Worm (Caenorhabditis elegans) whole organism, late embryonic: ENCODE data around the gene str-86.

Experiments
- C08G9.2 ChIP-seq: sonication (generic microtip); optimal IDR thresholded peaks from 2 replicates; lab custom pipeline; 2016; ENCODE audit warnings: mild to moderate bottlenecking, missing genetic modification characterization, moderate library complexity, missing compliant biosample characterization
- C38D4.7 ChIP-seq: fragments of 200-800 bp; sonication (Bioruptor generic); optimal IDR thresholded peaks from 2 replicates; lab custom pipeline; 2018; ENCODE audit warnings: mild to moderate bottlenecking, missing genetic modification characterization, moderate library complexity, missing compliant biosample characterization
- K09A11.1 ChIP-seq: sonication (generic microtip); optimal IDR thresholded peaks from 2 replicates; lab custom pipeline; 2017; ENCODE audit warnings: antibody characterized with exemption, mild to moderate bottlenecking, missing genetic modification characterization, missing compliant biosample characterization; ENCODE audit not compliant: insufficient read depth
- ahr-1 ChIP-seq: sonication (generic microtip); optimal IDR thresholded peaks from 2 replicates; lab custom pipeline; 2016; ENCODE audit warnings: missing genetic modification characterization, missing compliant biosample characterization
- ceh-22 ChIP-seq: sonication (generic microtip); optimal IDR thresholded peaks from 2 replicates; lab custom pipeline; 2017; ENCODE audit warnings: missing biosample characterization, missing genetic modification characterization
- ceh-24 ChIP-seq: sonication (generic microtip); optimal IDR thresholded peaks from 2 replicates; lab custom pipeline; 2016; ENCODE audit warnings: mild to moderate bottlenecking, missing genetic modification characterization, missing compliant biosample characterization
- ceh-30 ChIP-seq: fragments of 150-350 bp; optimal IDR thresholded peaks from 2 replicates; lab custom pipeline; 2014; ENCODE audit warnings: missing biosample characterization, missing genetic modification characterization
- ceh-31 ChIP-seq: sonication (generic microtip); optimal IDR thresholded peaks from 2 replicates; lab custom pipeline; 2016; ENCODE audit warnings: missing genetic modification characterization, missing compliant biosample characterization
- ceh-48 ChIP-seq: sonication (generic microtip); optimal IDR thresholded peaks from 2 replicates; lab custom pipeline; 2016; ENCODE audit warnings: missing genetic modification characterization, inconsistent platforms, missing compliant biosample characterization
- ceh-6 ChIP-seq: fragments of 200-800 bp; sonication (Bioruptor generic); optimal IDR thresholded peaks from 2 replicates; lab custom pipeline; 2018; ENCODE audit warnings: mild to moderate bottlenecking, missing genetic modification characterization, missing compliant biosample characterization
- ceh-9 ChIP-seq: sonication (generic microtip); optimal IDR thresholded peaks from 2 replicates; lab custom pipeline; 2016; ENCODE audit warnings: mild to moderate bottlenecking, missing genetic modification characterization, inconsistent platforms, missing compliant biosample characterization
- che-1 ChIP-seq: sonication (generic microtip); optimal IDR thresholded peaks from 2 replicates; lab custom pipeline; 2016; ENCODE audit warnings: mild to moderate bottlenecking, missing genetic modification characterization, missing compliant biosample characterization
- dve-1 ChIP-seq: sonication (generic microtip); optimal IDR thresholded peaks from 2 replicates; lab custom pipeline; 2017; ENCODE audit warnings: antibody characterized with exemption, mild to moderate bottlenecking, missing genetic modification characterization, missing compliant biosample characterization
- elt-2 ChIP-seq: sonication (generic microtip); optimal IDR thresholded peaks from 2 replicates; lab custom pipeline; 2016; ENCODE audit warnings: missing genetic modification reagents, missing genetic modification characterization, missing compliant biosample characterization
- elt-4 ChIP-seq: sonication (generic microtip); optimal IDR thresholded peaks from 2 replicates; lab custom pipeline; 2016; ENCODE audit warnings: missing genetic modification characterization, missing compliant biosample characterization
- ets-4 ChIP-seq: sonication (generic microtip); optimal IDR thresholded peaks from 2 replicates; lab custom pipeline; 2016; ENCODE audit warnings: missing genetic modification characterization, missing compliant biosample characterization
- fkh-10 ChIP-seq: fragments of 150-350 bp; optimal IDR thresholded peaks from 2 replicates; lab custom pipeline; 2014; ENCODE audit warnings: missing biosample characterization, missing genetic modification reagents, missing genetic modification characterization
- fkh-6 ChIP-seq: sonication (generic microtip); optimal IDR thresholded peaks from 2 replicates; lab custom pipeline; 2016; ENCODE audit warnings: missing genetic modification characterization, missing compliant biosample characterization
- hlh-15 ChIP-seq: sonication (generic microtip); optimal IDR thresholded peaks from 2 replicates; lab custom pipeline; 2016; ENCODE audit warnings: missing genetic modification characterization, missing compliant biosample characterization
- hlh-6 ChIP-seq: sonication (generic microtip); optimal IDR thresholded peaks from 2 replicates; lab custom pipeline; 2016; ENCODE audit warnings: missing genotype, missing genetic modification characterization, missing compliant biosample characterization
- hlh-8 ChIP-seq: sonication (generic microtip); optimal IDR thresholded peaks from 2 replicates; lab custom pipeline; 2016; ENCODE audit warnings: missing genotype, missing genetic modification characterization, missing compliant biosample characterization
- lim-6 ChIP-seq: sonication (generic microtip); optimal IDR thresholded peaks from 2 replicates; lab custom pipeline; 2016; ENCODE audit warnings: missing genetic modification characterization, missing compliant biosample characterization
- lin-11 ChIP-seq: fragments of 200-800 bp; sonication (Bioruptor generic); optimal IDR thresholded peaks from 2 replicates; lab custom pipeline; 2018; ENCODE audit warnings: mild to moderate bottlenecking, missing genetic modification characterization, missing compliant biosample characterization
- madf-2 ChIP-seq: sonication (generic microtip); optimal IDR thresholded peaks from 2 replicates; lab custom pipeline; 2017; ENCODE audit warnings: missing genetic modification characterization, missing compliant biosample characterization
- nfya-1 ChIP-seq: sonication (generic microtip); optimal IDR thresholded peaks from 2 replicates; lab custom pipeline; 2017; ENCODE audit warnings: missing genetic modification characterization, mild to moderate bottlenecking, missing compliant biosample characterization, antibody characterized with exemption, moderate library complexity
- nhr-232 ChIP-seq: sonication (generic microtip); optimal IDR thresholded peaks from 2 replicates; lab custom pipeline; 2016; ENCODE audit warnings: missing genetic modification characterization, missing compliant biosample characterization
- npax-4 ChIP-seq: sonication (generic microtip); optimal IDR thresholded peaks from 2 replicates; lab custom pipeline; 2016; ENCODE audit warnings: missing genetic modification characterization, missing compliant biosample characterization
- odd-2 ChIP-seq: sonication (generic microtip); optimal IDR thresholded peaks from 2 replicates; lab custom pipeline; 2017; ENCODE audit warnings: antibody characterized with exemption, mild to moderate bottlenecking, missing genetic modification characterization, missing compliant biosample characterization
- pat-9 ChIP-seq: fragments of 200-800 bp; sonication (Bioruptor generic); optimal IDR thresholded peaks from 2 replicates; lab custom pipeline; 2018; ENCODE audit warnings: mild to moderate bottlenecking, missing genetic modification characterization, moderate library complexity, missing compliant biosample characterization
- pax-1 ChIP-seq: fragments of 150-350 bp; optimal IDR thresholded peaks from 2 replicates; lab custom pipeline; 2014; ENCODE audit warnings: missing biosample characterization, missing genetic modification characterization
- pha-2 ChIP-seq: sonication (generic microtip); optimal IDR thresholded peaks from 2 replicates; lab custom pipeline; 2017; ENCODE audit warnings: mild to moderate bottlenecking, missing genetic modification characterization, missing compliant biosample characterization
- pha-4 ChIP-seq: fragments of 150-350 bp; optimal IDR thresholded peaks from 2 replicates; lab custom pipeline; 2018; ENCODE audit warnings: missing biosample characterization, missing genetic modification reagents, missing genetic modification characterization
- pros-1 ChIP-seq: fragments of 150-350 bp; optimal IDR thresholded peaks from 2 replicates; lab custom pipeline; 2014; ENCODE audit warnings: missing biosample characterization, missing genetic modification reagents, missing genetic modification characterization
- rnt-1 ChIP-seq: sonication (generic microtip); optimal IDR thresholded peaks from 2 replicates; lab custom pipeline; 2016; ENCODE audit warnings: missing genetic modification characterization, missing compliant biosample characterization
- sox-2 ChIP-seq: fragments of 200-800 bp; sonication (Bioruptor generic); IDR thresholded peaks from 2 replicates; pipeline ENCODE4 v1.3.6; 2022; ENCODE audit warnings: missing genetic modification reagents, missing genetic modification characterization, missing compliant biosample characterization
- tbx-2 ChIP-seq: sonication (generic microtip); optimal IDR thresholded peaks from 2 replicates; lab custom pipeline; 2016; ENCODE audit warnings: missing genetic modification characterization, missing compliant biosample characterization
- tbx-7 ChIP-seq: sonication (generic microtip); optimal IDR thresholded peaks from 2 replicates; lab custom pipeline; 2016; ENCODE audit warnings: missing genotype, missing genetic modification characterization, missing compliant biosample characterization
- unc-3 ChIP-seq, 2 experiments: fragments of 200-800 bp in 1 of 2; sonication (Bioruptor generic) in 1 of 2; sonication (generic microtip) in 1 of 2; conservative IDR thresholded peaks in 1 of 2; optimal IDR thresholded peaks in 1 of 2; 2 replicates each; pipeline versions ENCODE4 v1.3.6 to Lab custom; 2016 to 2022; ENCODE audit warnings: missing compliant biosample characterization in 2 of 2, missing genetic modification characterization in 2 of 2, missing genetic modification reagents in 1 of 2
- unc-55 ChIP-seq: sonication (generic microtip); optimal IDR thresholded peaks from 2 replicates; lab custom pipeline; 2017; ENCODE audit warnings: missing biosample characterization, missing genetic modification reagents, missing genetic modification characterization
- unc-86 ChIP-seq: sonication (generic microtip); optimal IDR thresholded peaks from 2 replicates; lab custom pipeline; 2016; ENCODE audit warnings: missing genetic modification characterization, missing compliant biosample characterization
- zip-5 ChIP-seq: sonication (generic microtip); optimal IDR thresholded peaks from 2 replicates; lab custom pipeline; 2016; ENCODE audit warnings: missing genetic modification characterization, missing compliant biosample characterization
- ztf-16 ChIP-seq: sonication (generic microtip); optimal IDR thresholded peaks from 2 replicates; lab custom pipeline; 2017; ENCODE audit warnings: missing genetic modification characterization, missing compliant biosample characterization

Gene str-86

DNA sequence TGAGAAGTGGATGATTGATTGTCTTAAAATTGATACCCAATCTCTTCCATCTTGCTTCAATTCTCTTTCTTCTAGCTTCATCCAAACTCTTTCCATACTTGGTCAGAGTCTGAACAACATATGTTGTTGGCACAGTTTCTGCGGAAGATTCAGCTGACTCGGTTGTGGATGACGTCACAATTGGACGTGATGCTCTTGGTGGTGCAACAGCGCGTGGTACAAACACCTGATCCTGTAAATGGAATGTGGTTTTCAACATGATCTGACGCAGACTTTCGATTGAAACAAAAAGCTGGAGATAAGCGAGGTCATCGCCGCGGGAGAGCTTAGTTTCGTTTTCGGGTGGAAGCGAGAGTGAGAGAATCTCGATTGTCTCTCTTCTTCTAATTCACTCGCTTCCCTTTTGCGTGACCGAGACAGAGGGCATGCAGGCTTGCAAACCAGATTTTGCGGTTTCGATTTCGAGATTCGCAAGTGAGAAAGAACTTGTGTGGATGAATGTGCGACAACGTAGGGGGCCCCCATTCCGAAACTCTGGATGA, 41.0 kb downstream of the str-86 start:
- TF ChIP-seq dve-1 (tag; lab: Kevin White, UChicago) (no peak), pha-2 (tag; lab: Kevin White, UChicago) (no peak), hlh-15 (no peak), rnt-1 (tag; lab: Kevin White, UChicago) (no peak), nhr-232 (tag; lab: Kevin White, UChicago) (no peak), ceh-6 (GFP tag; lab: Kevin White, UChicago) (no peak)

DNA sequence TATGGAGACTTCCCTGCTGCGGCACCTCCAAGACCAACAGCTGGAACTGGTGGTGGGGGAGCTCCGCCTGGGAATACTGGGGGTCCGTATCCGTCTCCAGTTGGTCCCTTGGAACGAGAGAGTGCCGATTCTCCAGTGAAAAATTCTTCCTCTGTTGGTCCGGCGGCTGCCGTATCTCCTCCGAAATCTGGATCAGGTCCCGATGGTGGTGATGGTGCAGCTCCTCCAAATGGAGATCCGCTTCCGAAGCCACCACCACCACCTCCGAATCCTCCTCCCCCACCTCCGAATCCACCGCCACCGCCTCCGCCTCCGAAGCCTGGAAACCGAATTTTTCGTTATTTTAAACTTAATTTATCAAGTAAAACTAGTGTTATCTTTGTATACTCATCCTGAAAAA, 43.1 kb downstream of the str-86 start:
- TF ChIP-seq hlh-6 (tag; lab: Kevin White, UChicago) (no peak), pha-2 (tag; lab: Kevin White, UChicago) (no peak), elt-4 (tag; lab: Kevin White, UChicago) (no peak), ceh-24 (tag; lab: Kevin White, UChicago) (no peak), nfya-1 (tag; lab: Kevin White, UChicago) (no peak), npax-4 (tag; lab: Kevin White, UChicago) (no peak), nhr-232 (tag; lab: Kevin White, UChicago) (no peak), madf-2 (tag; lab: Kevin White, UChicago) (no peak), unc-86 (tag; lab: Kevin White, UChicago) (no peak)

- TF ChIP-seq unc-55 (GFP tag; lab: Kevin White, UChicago) (no peak), ahr-1 (tag; lab: Kevin White, UChicago) (no peak), che-1 (tag; lab: Kevin White, UChicago) (no peak), C38D4.7 (GFP tag; lab: Kevin White, UChicago) (no peak), fkh-10 (GFP tag; lab: Kevin White, UChicago) (no peak), elt-4 (tag; lab: Kevin White, UChicago) (no peak), nfya-1 (tag; lab: Kevin White, UChicago) (no peak), ztf-16 (tag; lab: Kevin White, UChicago) (no peak), pat-9 (no peak), ceh-48 (no peak), elt-2 (no peak), rnt-1 (tag; lab: Kevin White, UChicago) (no peak)
These were observed 44.0 kb downstream of the str-86 start for ce11 chrV:8939424-8940065.

DNA sequence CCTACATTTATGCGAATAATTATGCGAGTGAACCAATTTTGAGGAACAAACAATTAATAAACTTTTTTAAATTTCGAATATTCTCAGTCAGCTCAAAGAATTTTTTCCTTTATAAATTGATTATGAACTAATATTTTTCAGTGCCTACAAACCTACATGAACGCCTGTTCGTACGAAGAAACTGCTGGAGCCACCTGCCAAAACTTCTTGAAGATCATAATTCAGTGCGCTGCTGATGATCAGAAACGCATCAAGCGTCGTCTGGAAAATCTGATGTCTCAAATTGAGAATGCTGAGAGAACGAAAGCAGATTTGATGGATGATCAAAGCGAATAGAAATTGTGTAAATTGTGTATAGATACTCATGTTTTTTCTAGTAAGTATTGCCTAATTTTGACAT, 44.6 kb downstream of the str-86 start:
- TF ChIP-seq zip-5: no peak
- no peak for TF ChIP-seq pat-9
- no peak for TF ChIP-seq tbx-2
- no peak for TF ChIP-seq ztf-16 (tag; lab: Kevin White, UChicago)
- TF ChIP-seq dve-1 (tag; lab: Kevin White, UChicago): no peak
- no peak for TF ChIP-seq pros-1 (tag; lab: Kevin White, UChicago)
- TF ChIP-seq pax-1 (tag; lab: Kevin White, UChicago): no peak
- TF ChIP-seq hlh-6 (tag; lab: Kevin White, UChicago): no peak
- TF ChIP-seq lin-11: no peak
- no peak for TF ChIP-seq K09A11.1 (tag; lab: Kevin White, UChicago)
- no peak for TF ChIP-seq C38D4.7 (GFP tag; lab: Kevin White, UChicago)
- TF ChIP-seq nhr-232 (tag; lab: Kevin White, UChicago): no peak
- TF ChIP-seq ceh-22 (tag; lab: Kevin White, UChicago): no peak
- TF ChIP-seq ceh-30 (tag; lab: Kevin White, UChicago): no peak
- no peak for TF ChIP-seq lim-6

DNA sequence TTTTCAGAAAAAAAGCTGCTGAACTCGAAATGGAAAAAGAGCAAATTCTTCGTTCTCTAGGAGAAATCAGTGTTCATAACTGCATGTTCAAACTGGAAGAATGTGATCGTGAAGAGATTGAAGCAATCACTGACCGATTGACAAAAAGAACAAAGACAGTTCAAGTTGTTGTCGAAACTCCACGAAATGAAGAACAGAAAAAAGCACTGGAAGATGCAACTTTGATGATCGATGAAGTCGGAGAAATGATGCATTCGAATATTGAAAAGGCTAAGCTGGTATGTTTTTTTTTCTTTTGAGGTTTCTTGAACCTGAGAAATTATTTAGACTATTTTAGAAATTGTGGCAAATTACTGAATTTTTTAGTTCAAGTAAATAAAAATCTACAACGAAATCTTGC, 45.1 kb downstream of the str-86 start:
- TF ChIP-seq ceh-9 (tag; lab: Kevin White, UChicago): no peak
- no peak for TF ChIP-seq ceh-31 (tag; lab: Kevin White, UChicago)
- no peak for TF ChIP-seq elt-2
- no peak for TF ChIP-seq C08G9.2
- TF ChIP-seq C38D4.7 (GFP tag; lab: Kevin White, UChicago): no peak
- no peak for TF ChIP-seq zip-5
- TF ChIP-seq hlh-8 (tag; lab: Kevin White, UChicago): no peak
- TF ChIP-seq pha-4 (tag; lab: Kevin White, UChicago): no peak
- no peak for TF ChIP-seq lin-11
- TF ChIP-seq tbx-7 (tag; lab: Kevin White, UChicago): no peak
- TF ChIP-seq fkh-6 (tag; lab: Kevin White, UChicago): no peak
- no peak for TF ChIP-seq ets-4 (tag; lab: Kevin White, UChicago)
- TF ChIP-seq tbx-2: no peak
- TF ChIP-seq ceh-6 (GFP tag; lab: Kevin White, UChicago): no peak
- no peak for TF ChIP-seq odd-2 (tag; lab: Kevin White, UChicago)
- TF ChIP-seq pha-2 (tag; lab: Kevin White, UChicago): no peak
- TF ChIP-seq unc-55 (GFP tag; lab: Kevin White, UChicago): no peak
- TF ChIP-seq sox-2: no peak
- no peak for TF ChIP-seq unc-3 (GFP tag; conservative IDR thresholded peaks at IDR 0.05; lab: Robert Waterston, UW)
- TF ChIP-seq unc-3 (tag; optimal IDR thresholded peaks at IDR 0.05; lab: Kevin White, UChicago): no peak
- TF ChIP-seq hlh-6 (tag; lab: Kevin White, UChicago): no peak
